Fruit fly (Drosophila melanogaster) whole organism, embryonic: Measurements from ENCODE around the gene CG3448.

ENCODE experiments used
- Atf6 ChIP-seq: fragments of 200-800 bp; sonication (Bioruptor generic); IDR thresholded peaks from 2 replicates; pipeline ENCODE4 v1.3.6; 2022; ENCODE audit warnings: missing biosample characterization, missing genetic modification characterization
- CG10209 ChIP-seq: fragments of 200-800 bp; sonication (Bioruptor generic); optimal IDR thresholded peaks from 3 replicates; lab custom pipeline; 2017; ENCODE audit warnings: missing biosample characterization, mild to moderate bottlenecking, missing genetic modification characterization, missing genetic modification reagents
- CG1024 ChIP-seq: fragments of 200-800 bp; sonication (Bioruptor generic); IDR thresholded peaks from 2 replicates; pipeline ENCODE4 v1.3.6; 2022; ENCODE audit warnings: missing biosample characterization, missing genetic modification characterization
- CG10267 ChIP-seq: fragments of 200-800 bp; sonication (Bioruptor generic); optimal IDR thresholded peaks from 2 replicates; lab custom pipeline; 2018; ENCODE audit warnings: missing biosample characterization, mild to moderate bottlenecking, missing genetic modification characterization, moderate library complexity
- CG11504 ChIP-seq: fragments of 200-800 bp; sonication (Bioruptor generic); optimal IDR thresholded peaks from 3 replicates; lab custom pipeline; 2019; ENCODE audit warnings: missing biosample characterization, mild to moderate bottlenecking, missing genetic modification characterization, moderate library complexity
- CG11695 ChIP-seq: fragments of 200-800 bp; sonication (Bioruptor generic); IDR thresholded peaks from 3 replicates; pipeline ENCODE4 v1.3.6; 2022; ENCODE audit warnings: missing biosample characterization, missing genetic modification characterization
- CG12769 ChIP-seq: fragments of 200-800 bp; sonication (Bioruptor generic); optimal IDR thresholded peaks from 2 replicates; lab custom pipeline; 2019; ENCODE audit warnings: missing biosample characterization, mild to moderate bottlenecking, missing genetic modification characterization, moderate library complexity
- CG14441 ChIP-seq: fragments of 200-800 bp; sonication (Bioruptor generic); IDR thresholded peaks from 2 replicates; pipeline ENCODE4 v1.3.6; 2022; ENCODE audit warnings: missing biosample characterization, missing genetic modification characterization
- CG15601 ChIP-seq: fragments of 200-800 bp; sonication (Bioruptor generic); optimal IDR thresholded peaks from 3 replicates; lab custom pipeline; 2019; ENCODE audit warnings: missing biosample characterization, mild to moderate bottlenecking, missing genetic modification characterization, moderate library complexity
- CG17359 ChIP-seq: fragments of 200-800 bp; sonication (Bioruptor generic); optimal IDR thresholded peaks from 3 replicates; lab custom pipeline; 2018; ENCODE audit warnings: missing biosample characterization, mild to moderate bottlenecking, missing genetic modification characterization, moderate library complexity
- CG17385 ChIP-seq: fragments of 200-800 bp; sonication (Bioruptor generic); optimal IDR thresholded peaks from 3 replicates; lab custom pipeline; 2018; ENCODE audit warnings: missing biosample characterization, mild to moderate bottlenecking, missing genetic modification characterization
- CG17568 ChIP-seq: fragments of 200-800 bp; sonication (Bioruptor generic); optimal IDR thresholded peaks from 2 replicates; lab custom pipeline; 2018; ENCODE audit warnings: missing biosample characterization, mild to moderate bottlenecking, missing genetic modification characterization, moderate library complexity
- CG32772 ChIP-seq: fragments of 200-800 bp; sonication (Bioruptor generic); IDR thresholded peaks from 2 replicates; pipeline ENCODE4 v1.3.6; 2022; ENCODE audit warnings: missing biosample characterization, missing genetic modification characterization
- CG4424 ChIP-seq: fragments of 200-800 bp; sonication (Bioruptor generic); optimal IDR thresholded peaks from 3 replicates; lab custom pipeline; 2016; ENCODE audit warnings: missing biosample characterization, missing genetic modification characterization
- CG4854 ChIP-seq: fragments of 200-800 bp; sonication (Bioruptor generic); optimal IDR thresholded peaks from 2 replicates; lab custom pipeline; 2016; ENCODE audit warnings: missing biosample characterization, missing genetic modification characterization, inconsistent platforms
- CG6254 ChIP-seq: fragments of 200-800 bp; sonication (Bioruptor generic); optimal IDR thresholded peaks from 3 replicates; lab custom pipeline; 2017; ENCODE audit warnings: mild to moderate bottlenecking, missing biosample characterization, missing genetic modification reagents, missing genetic modification characterization
- CG6791 ChIP-seq: fragments of 200-800 bp; sonication (Bioruptor generic); IDR thresholded peaks from 3 replicates; pipeline ENCODE4 v1.3.6; 2022; ENCODE audit warnings: missing biosample characterization, missing genetic modification characterization; ENCODE audit not compliant: partially characterized antibody
- CG6813 ChIP-seq: fragments of 200-800 bp; sonication (Bioruptor generic); optimal IDR thresholded peaks from 2 replicates; lab custom pipeline; 2017; ENCODE audit warnings: missing biosample characterization, missing genetic modification characterization, mild to moderate bottlenecking, moderate library complexity, missing genetic modification reagents
- CG7372 ChIP-seq: fragments of 200-800 bp; sonication (Bioruptor generic); IDR thresholded peaks from 2 replicates; pipeline ENCODE4 v1.3.6; 2022; ENCODE audit warnings: missing biosample characterization, missing genetic modification characterization
- CG7556 ChIP-seq: fragments of 200-800 bp; sonication (Bioruptor generic); optimal IDR thresholded peaks from 2 replicates; lab custom pipeline; 2017; ENCODE audit warnings: missing biosample characterization, mild to moderate bottlenecking, missing genetic modification characterization
- CG7786 ChIP-seq: fragments of 200-800 bp; sonication (Bioruptor generic); optimal IDR thresholded peaks from 2 replicates; lab custom pipeline; 2016; ENCODE audit warnings: missing biosample characterization, missing genetic modification characterization
- CG8089 ChIP-seq: fragments of 200-800 bp; sonication (Bioruptor generic); optimal IDR thresholded peaks from 3 replicates; lab custom pipeline; 2016; ENCODE audit warnings: missing biosample characterization, missing genetic modification characterization
- CG8290 ChIP-seq, 3 experiments: fragments of 200-800 bp; sonication (Bioruptor generic); optimal IDR thresholded peaks; 2 replicates each; lab custom pipeline; 2016 to 2019; ENCODE audit warnings: missing biosample characterization in 3 of 3, missing genetic modification characterization in 3 of 3, mild to moderate bottlenecking in 2 of 3, moderate library complexity in 1 of 3
- D19A ChIP-seq: fragments of 200-800 bp; optimal IDR thresholded peaks from 3 replicates; lab custom pipeline; 2019; ENCODE audit warnings: missing biosample characterization, mild to moderate bottlenecking, missing genetic modification characterization, moderate library complexity
- Dp ChIP-seq: fragments of 200-800 bp; sonication (Bioruptor generic); optimal IDR thresholded peaks from 2 replicates; lab custom pipeline; 2018; ENCODE audit warnings: missing biosample characterization, mild to moderate bottlenecking, missing genetic modification characterization, moderate library complexity
- Lhr ChIP-seq: fragments of 200-800 bp; sonication (Bioruptor generic); optimal IDR thresholded peaks from 3 replicates; lab custom pipeline; 2017; ENCODE audit warnings: mild to moderate bottlenecking, missing biosample characterization, missing genetic modification reagents, missing genetic modification characterization
- Max ChIP-seq: fragments of 200-800 bp; sonication (Bioruptor generic); optimal IDR thresholded peaks from 2 replicates; lab custom pipeline; 2016; ENCODE audit warnings: missing biosample characterization, mild to moderate bottlenecking, missing genetic modification characterization
- Med ChIP-seq: fragments of 200-800 bp; sonication (Bioruptor generic); peaks from one replicate; lab custom pipeline; 2016; ENCODE audit warnings: missing biosample characterization, missing genetic modification characterization, mild to moderate bottlenecking, inconsistent platforms, moderate library complexity
- NFAT ChIP-seq: fragments of 200-800 bp; sonication (Bioruptor generic); IDR thresholded peaks from 2 replicates; pipeline ENCODE4 v1.3.6; 2022; ENCODE audit warnings: missing biosample characterization, missing genetic modification characterization
- Ravus ChIP-seq: fragments of 200-800 bp; sonication (Bioruptor generic); IDR thresholded peaks from 2 replicates; pipeline ENCODE4 v1.3.6; 2022; ENCODE audit warnings: missing biosample characterization, missing genetic modification characterization
- Stat92E ChIP-seq, 3 experiments: fragments of >200 bp in 2 of 3; fragments of 200-800 bp in 1 of 3; sonication (Bioruptor generic) in 1 of 3; optimal IDR thresholded peaks; 2 replicates each; lab custom pipeline; 2017 to 2019; ENCODE audit warnings: missing biosample characterization in 3 of 3, missing genetic modification characterization in 3 of 3, mild to moderate bottlenecking in 1 of 3, moderate library complexity in 1 of 3
- Tbp ChIP-seq: fragments of >200 bp; optimal IDR thresholded peaks from 2 replicates; lab custom pipeline; 2018; ENCODE audit warnings: missing biosample characterization, missing genetic modification characterization
- Xbp1 ChIP-seq: fragments of 200-800 bp; sonication (Bioruptor generic); optimal IDR thresholded peaks from 3 replicates; lab custom pipeline; 2016; ENCODE audit warnings: missing biosample characterization, mild to moderate bottlenecking, missing genetic modification characterization
- aop ChIP-seq: fragments of 200-800 bp; sonication (Bioruptor generic); IDR thresholded peaks from 2 replicates; pipeline ENCODE4 v1.3.6; 2022; ENCODE audit warnings: missing biosample characterization, missing genetic modification characterization
- ap ChIP-seq: fragments of 200-800 bp; sonication (Bioruptor generic); IDR thresholded peaks from 2 replicates; pipeline ENCODE4 v1.3.6; 2022; ENCODE audit warnings: missing biosample characterization, missing genetic modification characterization
- crol ChIP-seq: fragments of 200-800 bp; sonication (Bioruptor generic); IDR thresholded peaks from 2 replicates; pipeline ENCODE4 v1.3.6; 2022; ENCODE audit warnings: missing biosample characterization, missing genetic modification characterization
- dati ChIP-seq: fragments of 200-800 bp; sonication (Bioruptor generic); IDR thresholded peaks from 2 replicates; pipeline ENCODE4 v1.3.6; 2022; ENCODE audit warnings: missing biosample characterization, missing genetic modification characterization
- gem ChIP-seq: fragments of 200-800 bp; sonication (Bioruptor generic); optimal IDR thresholded peaks from 2 replicates; lab custom pipeline; 2019; ENCODE audit warnings: missing biosample characterization, mild to moderate bottlenecking, missing genetic modification characterization, moderate library complexity
- kah ChIP-seq: fragments of 200-800 bp; sonication (Bioruptor generic); optimal IDR thresholded peaks from 2 replicates; lab custom pipeline; 2018; ENCODE audit warnings: missing biosample characterization, mild to moderate bottlenecking, missing genetic modification characterization
- mam ChIP-seq: fragments of 200-800 bp; sonication (Bioruptor generic); optimal IDR thresholded peaks from 3 replicates; lab custom pipeline; 2016; ENCODE audit warnings: missing biosample characterization, missing genetic modification characterization
- mld ChIP-seq: fragments of 200-800 bp; sonication (Bioruptor generic); IDR thresholded peaks from 3 replicates; pipeline ENCODE4 v1.3.6; 2022; ENCODE audit warnings: missing biosample characterization, missing genetic modification characterization; ENCODE audit not compliant: partially characterized antibody
- ranshi ChIP-seq: fragments of 200-800 bp; sonication (Bioruptor generic); IDR thresholded peaks from 2 replicates; pipeline ENCODE4 v1.3.6; 2022; ENCODE audit warnings: missing biosample characterization, missing genetic modification characterization
- rib ChIP-seq: fragments of 200-800 bp; sonication (Bioruptor generic); IDR thresholded peaks from 2 replicates; pipeline ENCODE4 v1.3.6; 2022; ENCODE audit warnings: missing biosample characterization, missing genetic modification characterization
- sens-2 ChIP-seq: fragments of 200-800 bp; sonication (Bioruptor generic); IDR thresholded peaks from 2 replicates; pipeline ENCODE4 v1.3.6; 2022; ENCODE audit warnings: missing biosample characterization, missing genetic modification characterization
- stwl ChIP-seq: fragments of 200-800 bp; sonication (Bioruptor generic); optimal IDR thresholded peaks from 3 replicates; lab custom pipeline; 2018; ENCODE audit warnings: missing biosample characterization, mild to moderate bottlenecking, missing genetic modification characterization, moderate library complexity
- tap ChIP-seq: fragments of 200-800 bp; optimal IDR thresholded peaks from 3 replicates; lab custom pipeline; 2019; ENCODE audit warnings: missing biosample characterization, mild to moderate bottlenecking, missing genetic modification characterization, moderate library complexity
- vnd ChIP-seq: fragments of 200-800 bp; sonication (Bioruptor generic); IDR thresholded peaks from 3 replicates; pipeline ENCODE4 v1.3.6; 2022; ENCODE audit warnings: missing biosample characterization, missing genetic modification characterization; ENCODE audit not compliant: partially characterized antibody
- wor ChIP-seq: fragments of 200-800 bp; sonication (Bioruptor generic); IDR thresholded peaks from 2 replicates; pipeline ENCODE4 v1.3.6; 2022; ENCODE audit warnings: missing biosample characterization, missing genetic modification characterization
- zfh1 ChIP-seq: fragments of 200-800 bp; sonication (Bioruptor generic); IDR thresholded peaks from 3 replicates; pipeline ENCODE4 v1.3.6; 2022; ENCODE audit warnings: missing biosample characterization, missing genetic modification characterization

Gene CG3448

dm6 chr3L:9425838-9426237 lies 25.5 kb downstream of the CG3448 start (continued):
- TF ChIP-seq Ravus (GFP tag; lab: Robert Waterston, UW) (no peak), CG11695 (GFP tag; lab: Robert Waterston, UW) (peak; percentile 24; the same call in 1 of the 3 replicates), Dp (GFP tag; lab: Kevin White, UChicago) (no peak), Med (GFP tag; lab: Kevin White, UChicago) (peak; percentile 69), CG14441 (GFP tag; lab: Robert Waterston, UW) (peak; percentile 26; the same call in 1 of the 2 replicates), Xbp1 (GFP tag; lab: Kevin White, UChicago) (no peak), stwl (tag; lab: Kevin White, UChicago) (peak; percentile 37), CG15601 (tag; lab: Kevin White, UChicago) (peak; percentile 10)

dm6 chr3L:9424528-9424911 lies 26.9 kb downstream of the CG3448 start:
- TF ChIP-seq ap (GFP tag; lab: Robert Waterston, UW) (no peak), CG10209 (peak; percentile 19), crol (no peak), dati (GFP tag; lab: Robert Waterston, UW) (no peak), CG12769 (tag; lab: Kevin White, UChicago) (no peak), CG4424 (GFP tag; lab: Kevin White, UChicago) (peak; percentile 17), CG6254 (GFP tag; lab: Kevin White, UChicago) (peak; percentile 1), CG7556 (GFP tag; lab: Kevin White, UChicago) (peak; percentile 27), ranshi (GFP tag; lab: Robert Waterston, UW) (0 out of 2 replicates have a peak, but pooled peaks have one; percentile 7), CG32772 (GFP tag; lab: Robert Waterston, UW) (no peak), mld (GFP tag; lab: Robert Waterston, UW) (no peak), sens-2 (GFP tag; lab: Robert Waterston, UW) (no peak), mam (GFP tag; lab: Kevin White, UChicago) (no peak), CG17385 (GFP tag; lab: Kevin White, UChicago) (peak; percentile 43), gem (peak; percentile 65), Lhr (no peak), CG8089 (no peak), aop (no peak), Stat92E (GFP tag; optimal IDR thresholded peaks at IDR 0.05; lab: Kevin White, UChicago) (no peak), Atf6 (GFP tag; lab: Robert Waterston, UW) (peak; percentile 42; the same call in 1 of the 2 replicates), D19A (tag; lab: Kevin White, UChicago) (peak; percentile 51), tap (peak; percentile 61), CG1024 (no peak), CG17568 (GFP tag; lab: Kevin White, UChicago) (peak; percentile 42), vnd (no peak), CG10267 (tag; lab: Kevin White, UChicago) (peak; percentile 41), zfh1 (GFP tag; lab: Robert Waterston, UW) (no peak), CG6791 (GFP tag; lab: Robert Waterston, UW) (no peak), wor (GFP tag; lab: Robert Waterston, UW) (no peak), Tbp (GFP tag; lab: Kevin White, UChicago) (no peak), NFAT (GFP tag; lab: Robert Waterston, UW) (no peak), CG8290 (GFP tag; optimal IDR thresholded peaks at IDR 0.05; lab: Kevin White, UChicago) (no peak), CG8290 (tag; optimal IDR thresholded peaks at IDR 0.05; lab: Kevin White, UChicago) (no peak), CG7786 (GFP tag; lab: Kevin White, UChicago) (no peak), CG7372 (GFP tag; lab: Robert Waterston, UW) (0 out of 2 replicates have a peak, but pooled peaks have one; percentile 12), CG6813 (no peak), kah (GFP tag; lab: Kevin White, UChicago) (peak; percentile 23), CG17359 (tag; lab: Kevin White, UChicago) (peak; percentile 35), CG4854 (GFP tag; lab: Kevin White, UChicago) (no peak), rib (no peak), Max (GFP tag; lab: Kevin White, UChicago) (peak; percentile 4), CG11504 (peak; percentile 64)
